Worm (Caenorhabditis elegans) whole organism, L4 larva: ENCODE results near the gene nspc-7.

Source experiments
- F44E2.7 ChIP-seq: fragments of 200-800 bp; sonication (Bioruptor generic); IDR thresholded peaks from 2 replicates; pipeline ENCODE4 v2.1.2; 2022; ENCODE audit warnings: missing genetic modification characterization, missing compliant biosample characterization
- F49E8.2 ChIP-seq: sonication (generic microtip); optimal IDR thresholded peaks from 2 replicates; lab custom pipeline; 2016; ENCODE audit warnings: missing compliant biosample characterization, mild to moderate bottlenecking, missing genetic modification characterization, borderline replicate concordance
- Y5F2A.4 ChIP-seq: fragments of 200-800 bp; sonication (Bioruptor generic); optimal IDR thresholded peaks from 2 replicates; lab custom pipeline; 2018; ENCODE audit warnings: mild to moderate bottlenecking, missing genetic modification characterization, missing compliant biosample characterization
- Y75B8A.6 ChIP-seq: fragments of 200-800 bp; sonication (Bioruptor generic); IDR thresholded peaks from 2 replicates; pipeline ENCODE4 v1.3.6; 2022; ENCODE audit warnings: missing genetic modification reagents, missing genetic modification characterization, missing compliant biosample characterization
- aha-1 ChIP-seq: fragments of 150-350 bp; peaks from one replicate; lab custom pipeline; 2014; ENCODE audit warnings: missing biosample characterization, missing genetic modification characterization
- ama-1 ChIP-seq: fragments of 150-350 bp; optimal IDR thresholded peaks from 2 replicates; lab custom pipeline; 2014; ENCODE audit warnings: inconsistent platforms, mixed read lengths
- arid-1 ChIP-seq: fragments of 200-800 bp; sonication (Bioruptor generic); conservative IDR thresholded peaks from 2 replicates; pipeline ENCODE4 v1.3.6; 2022; ENCODE audit warnings: missing genetic modification reagents, missing genetic modification characterization, missing compliant biosample characterization
- attf-4 ChIP-seq: sonication (generic microtip); optimal IDR thresholded peaks from 3 replicates; lab custom pipeline; 2017; ENCODE audit warnings: missing biosample characterization, missing genetic modification characterization
- ceh-20 ChIP-seq: fragments of 200-800 bp; sonication (Bioruptor generic); IDR thresholded peaks from 2 replicates; pipeline ENCODE4 v1.3.6; 2022; ENCODE audit warnings: missing genetic modification reagents, missing genetic modification characterization, missing compliant biosample characterization
- ceh-32 ChIP-seq: sonication (generic microtip); optimal IDR thresholded peaks from 2 replicates; lab custom pipeline; 2016; ENCODE audit warnings: mild to moderate bottlenecking, missing genetic modification characterization, missing compliant biosample characterization; ENCODE audit not compliant: poor library complexity
- ceh-62 ChIP-seq: sonication (generic microtip); optimal IDR thresholded peaks from 2 replicates; lab custom pipeline; 2017; ENCODE audit warnings: missing biosample characterization, missing genetic modification characterization
- ces-1 ChIP-seq: fragments of 150-350 bp; sonication (generic microtip); optimal IDR thresholded peaks from 4 replicates; lab custom pipeline; 2014; ENCODE audit warnings: missing biosample characterization, missing genetic modification reagents, missing genetic modification characterization
- cey-2 ChIP-seq: sonication (generic microtip); optimal IDR thresholded peaks from 3 replicates; lab custom pipeline; 2017; ENCODE audit warnings: missing genetic modification characterization, mild to moderate bottlenecking, missing compliant biosample characterization, antibody characterized with exemption, borderline replicate concordance; ENCODE audit not compliant: insufficient read depth
- ctbp-1 ChIP-seq: fragments of 200-800 bp; sonication (Bioruptor generic); IDR thresholded peaks from 2 replicates; pipeline ENCODE4 v1.3.6; 2022; ENCODE audit warnings: missing genetic modification reagents, missing genetic modification characterization, missing compliant biosample characterization
- daf-12 ChIP-seq: fragments of 150-350 bp; optimal IDR thresholded peaks from 2 replicates; lab custom pipeline; 2014; ENCODE audit warnings: missing biosample characterization, missing genetic modification reagents, missing genetic modification characterization
- daf-19 ChIP-seq: fragments of 200-800 bp; sonication (Bioruptor generic); conservative IDR thresholded peaks from 2 replicates; pipeline ENCODE4 v1.3.6; 2022; ENCODE audit warnings: missing genetic modification characterization, missing compliant biosample characterization
- daf-8 ChIP-seq: fragments of 200-800 bp; sonication (Bioruptor generic); IDR thresholded peaks from 2 replicates; pipeline ENCODE4 v1.3.6; 2022; ENCODE audit warnings: missing genetic modification characterization, missing compliant biosample characterization
- dmd-6 ChIP-seq: fragments of 200-800 bp; sonication (Bioruptor generic); IDR thresholded peaks from 2 replicates; pipeline ENCODE4 v1.3.6; 2022; ENCODE audit warnings: missing genetic modification reagents, missing genetic modification characterization, missing compliant biosample characterization
- duxl-1 ChIP-seq: sonication (generic microtip); optimal IDR thresholded peaks from 2 replicates; lab custom pipeline; 2016; ENCODE audit warnings: mild to moderate bottlenecking, missing genetic modification characterization, moderate library complexity, missing compliant biosample characterization; ENCODE audit not compliant: poor library complexity
- fkh-10 ChIP-seq: fragments of 150-350 bp; optimal IDR thresholded peaks from 2 replicates; lab custom pipeline; 2014; ENCODE audit warnings: missing biosample characterization, missing genetic modification reagents, missing genetic modification characterization
- hmg-1.1 ChIP-seq: fragments of 200-800 bp; sonication (Bioruptor generic); IDR thresholded peaks from 2 replicates; pipeline ENCODE4 v1.3.6; 2022; ENCODE audit warnings: missing genetic modification reagents, missing genetic modification characterization, missing compliant biosample characterization
- lim-7 ChIP-seq: fragments of 200-800 bp; sonication (Bioruptor generic); IDR thresholded peaks from 2 replicates; pipeline ENCODE4 v1.3.6; 2022; ENCODE audit warnings: missing genetic modification characterization, missing compliant biosample characterization
- lin-1 ChIP-seq: fragments of 200-800 bp; sonication (Bioruptor generic); IDR thresholded peaks from 2 replicates; pipeline ENCODE4 v1.3.6; 2022; ENCODE audit warnings: missing genetic modification reagents, missing genetic modification characterization, missing compliant biosample characterization
- lin-15B ChIP-seq: fragments of 150-350 bp; sonication (generic microtip); optimal IDR thresholded peaks from 3 replicates; lab custom pipeline; 2014; ENCODE audit warnings: missing biosample characterization, missing genetic modification characterization
- lin-29 ChIP-seq: fragments of 200-800 bp; sonication (Bioruptor generic); IDR thresholded peaks from 2 replicates; pipeline ENCODE4 v1.3.6; 2022; ENCODE audit warnings: missing genetic modification reagents, missing genetic modification characterization, missing compliant biosample characterization
- lin-38 ChIP-seq: fragments of 200-800 bp; sonication (Bioruptor generic); IDR thresholded peaks from 2 replicates; pipeline ENCODE4 v1.3.6; 2022; ENCODE audit warnings: missing genetic modification reagents, missing genetic modification characterization, missing compliant biosample characterization
- lsy-2 ChIP-seq, 2 experiments: fragments of 150-350 bp in 1 of 2; sonication (generic microtip) in 1 of 2; optimal IDR thresholded peaks; 2 replicates each; lab custom pipeline; 2014 to 2017; ENCODE audit warnings: missing biosample characterization in 2 of 2, missing genetic modification characterization in 2 of 2
- mep-1 ChIP-seq: fragments of 150-350 bp; sonication (generic microtip); optimal IDR thresholded peaks from 3 replicates; lab custom pipeline; 2014; ENCODE audit warnings: missing biosample characterization, missing genetic modification characterization
- mxl-2 ChIP-seq: fragments of 200-800 bp; sonication (Bioruptor generic); conservative IDR thresholded peaks from 2 replicates; pipeline ENCODE4 v1.3.6; 2022; ENCODE audit warnings: missing genetic modification reagents, missing genetic modification characterization, missing compliant biosample characterization
- nhr-11 ChIP-seq: fragments of 150-350 bp; optimal IDR thresholded peaks from 2 replicates; lab custom pipeline; 2014; ENCODE audit warnings: missing biosample characterization, missing genetic modification characterization
- nhr-111 ChIP-seq: fragments of 200-800 bp; sonication (Bioruptor generic); optimal IDR thresholded peaks from 2 replicates; lab custom pipeline; 2018; ENCODE audit warnings: mild to moderate bottlenecking, missing genetic modification characterization, missing compliant biosample characterization
- nhr-25 ChIP-seq: sonication (generic microtip); optimal IDR thresholded peaks from 2 replicates; lab custom pipeline; 2017; ENCODE audit warnings: missing genetic modification characterization, mild to moderate bottlenecking, missing compliant biosample characterization, antibody characterized with exemption, moderate library complexity, borderline replicate concordance; ENCODE audit not compliant: insufficient read depth
- nhr-28 ChIP-seq: fragments of 150-350 bp; optimal IDR thresholded peaks from 2 replicates; lab custom pipeline; 2014; ENCODE audit warnings: missing biosample characterization, missing genetic modification characterization
- nhr-41 ChIP-seq: fragments of 200-800 bp; sonication (Bioruptor generic); IDR thresholded peaks from 2 replicates; pipeline ENCODE4 v1.3.6; 2022; ENCODE audit warnings: missing genetic modification reagents, missing genetic modification characterization, missing compliant biosample characterization
- nhr-42 ChIP-seq: fragments of 200-800 bp; sonication (Bioruptor generic); IDR thresholded peaks from 2 replicates; pipeline ENCODE4 v1.3.6; 2022; ENCODE audit warnings: missing genetic modification characterization, missing compliant biosample characterization
- nhr-6 ChIP-seq: fragments of 150-350 bp; optimal IDR thresholded peaks from 2 replicates; lab custom pipeline; 2014; ENCODE audit warnings: missing biosample characterization, missing genetic modification characterization
- nhr-76 ChIP-seq: fragments of 150-350 bp; optimal IDR thresholded peaks from 2 replicates; lab custom pipeline; 2014; ENCODE audit warnings: missing biosample characterization, missing genetic modification characterization
- pha-4 ChIP-seq, 2 experiments: fragments of 150-350 bp in 1 of 2; fragments of 200-800 bp in 1 of 2; sonication (Bioruptor generic) in 1 of 2; IDR thresholded peaks in 1 of 2; optimal IDR thresholded peaks in 1 of 2; 2 replicates each; pipeline versions ENCODE4 v1.3.6 to Lab custom; 2014 to 2022; ENCODE audit warnings: missing genetic modification characterization in 2 of 2, missing genetic modification reagents in 2 of 2, missing biosample characterization in 1 of 2, missing compliant biosample characterization in 1 of 2
- saeg-2 ChIP-seq: fragments of 200-800 bp; sonication (Bioruptor generic); IDR thresholded peaks from 2 replicates; pipeline ENCODE4 v1.3.6; 2022; ENCODE audit warnings: missing genetic modification reagents, missing genetic modification characterization, missing compliant biosample characterization
- snpc-4 ChIP-seq: fragments of 150-350 bp; optimal IDR thresholded peaks from 2 replicates; lab custom pipeline; 2014; ENCODE audit warnings: missing biosample characterization, missing genetic modification characterization
- tag-97 ChIP-seq: fragments of 200-800 bp; sonication (Bioruptor generic); IDR thresholded peaks from 2 replicates; pipeline ENCODE4 v1.3.6; 2022; ENCODE audit warnings: missing genetic modification characterization, missing compliant biosample characterization
- unc-62 ChIP-seq, 3 experiments: fragments of 150-350 bp in 1 of 3; sonication (generic microtip); optimal IDR thresholded peaks in 2 of 3; peaks in 1 of 3; 1 replicate in 1 of 3; 2 replicates in 2 of 3; lab custom pipeline; 2014 to 2017; ENCODE audit warnings: missing biosample characterization in 3 of 3, missing genetic modification characterization in 3 of 3, missing genetic modification reagents in 3 of 3, missing genotype in 1 of 3
- zfp-3 ChIP-seq: fragments of 200-800 bp; sonication (Bioruptor generic); conservative IDR thresholded peaks from 2 replicates; pipeline ENCODE4 v1.3.6; 2022; ENCODE audit warnings: missing genetic modification reagents, missing genetic modification characterization, missing compliant biosample characterization
- zip-11 ChIP-seq: fragments of 200-800 bp; sonication (Bioruptor generic); IDR thresholded peaks from 2 replicates; pipeline ENCODE4 v1.3.6; 2022; ENCODE audit warnings: missing genetic modification characterization, missing compliant biosample characterization
- ztf-7 ChIP-seq: fragments of 150-350 bp; optimal IDR thresholded peaks from 2 replicates; lab custom pipeline; 2014; ENCODE audit warnings: missing biosample characterization, missing genetic modification characterization

Gene nspc-7

DNA sequence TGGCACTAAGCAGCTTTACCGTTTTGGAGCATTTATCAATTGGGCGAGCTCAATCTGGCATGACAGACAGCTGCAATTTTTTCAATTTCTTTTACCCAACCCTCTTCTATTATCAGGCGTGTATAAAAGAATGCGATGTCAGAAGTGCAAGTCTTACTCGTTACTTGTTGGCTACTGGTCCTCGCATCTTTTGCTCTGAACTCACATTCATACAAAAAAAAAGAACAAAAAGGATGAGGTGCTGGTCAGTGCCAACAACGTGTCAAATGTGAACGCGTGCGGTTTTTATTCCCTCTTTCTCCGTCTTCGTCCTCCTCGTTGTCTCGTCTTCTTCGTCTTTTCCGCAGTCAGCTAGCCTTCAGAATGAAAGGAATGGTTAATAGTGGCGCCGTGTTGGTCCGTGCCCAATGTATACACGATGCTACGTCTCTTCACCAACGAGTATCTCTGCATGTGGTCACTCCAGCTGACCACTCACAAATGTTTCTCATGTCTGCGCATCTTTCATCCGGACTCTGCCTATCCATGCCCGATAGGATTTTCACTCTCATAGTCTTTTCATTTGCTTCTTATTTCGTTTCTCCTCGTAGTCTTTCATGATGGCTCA, 24.3 kb downstream of the nspc-7 start (continued):
- peak; percentile 21 for TF ChIP-seq fkh-10 (GFP tag; lab: Kevin White, UChicago)
- TF ChIP-seq daf-12 (tag; lab: Kevin White, UChicago) = no peak
- TF ChIP-seq snpc-4 = no peak
- no peak for TF ChIP-seq ceh-62
- TF ChIP-seq nhr-25 (tag; lab: Kevin White, UChicago) = no peak
- TF ChIP-seq lin-1 (GFP tag; lab: Robert Waterston, UW) = no peak
- no peak for TF ChIP-seq Y5F2A.4 (GFP tag; lab: Kevin White, UChicago)
- TF ChIP-seq attf-4 = no peak
- TF ChIP-seq ceh-20 (GFP tag; lab: Robert Waterston, UW) = no peak
- no peak for TF ChIP-seq lin-15B (tag; lab: Kevin White, UChicago)
- peak; percentile 19 for TF ChIP-seq mep-1 (tag; lab: Kevin White, UChicago)
- no peak for TF ChIP-seq Y75B8A.6 (GFP tag; lab: Robert Waterston, UW)
- peak in 1 of 2 experiments; percentile 98 for TF ChIP-seq unc-62 (GFP tag; optimal IDR thresholded peaks at IDR 0.05 in 1 of 2; lab: Kevin White, UChicago)
- no peak for TF ChIP-seq unc-62 (tag; optimal IDR thresholded peaks at IDR 0.05; lab: Kevin White, UChicago)
- no peak for TF ChIP-seq ces-1 (GFP tag; lab: Kevin White, UChicago)
- TF ChIP-seq ztf-7 = no peak
- no peak for TF ChIP-seq nhr-11 (tag; lab: Kevin White, UChicago)
- no peak for TF ChIP-seq lin-38 (GFP tag; lab: Robert Waterston, UW)
- peak in 1 of 2 experiments; percentile 14 for TF ChIP-seq lsy-2 (tag; optimal IDR thresholded peaks at IDR 0.05; lab: Kevin White, UChicago)
- TF ChIP-seq nhr-42 = no peak
- no peak for TF ChIP-seq ama-1 (lab: Kevin White, UChicago)
- no peak for TF ChIP-seq dmd-6 (GFP tag; lab: Robert Waterston, UW)
- no peak for TF ChIP-seq zfp-3 (GFP tag; lab: Robert Waterston, UW)
- TF ChIP-seq cey-2 (tag; lab: Kevin White, UChicago) = no peak
- no peak for TF ChIP-seq F44E2.7
- no peak for TF ChIP-seq lim-7 (GFP tag; lab: Robert Waterston, UW)
- no peak for TF ChIP-seq daf-19 (GFP tag; lab: Robert Waterston, UW)
- no peak for TF ChIP-seq nhr-41 (GFP tag; lab: Robert Waterston, UW)
- no peak for TF ChIP-seq ceh-32 (tag; lab: Kevin White, UChicago)
- TF ChIP-seq ctbp-1 (GFP tag; lab: Robert Waterston, UW) = no peak
- no peak for TF ChIP-seq duxl-1 (tag; lab: Kevin White, UChicago)
- 0 out of 2 replicates have a peak, but pooled peaks have one; percentile 8 for TF ChIP-seq hmg-1.1 (GFP tag; lab: Robert Waterston, UW)
- TF ChIP-seq daf-8 (GFP tag; lab: Robert Waterston, UW) = no peak
- no peak for TF ChIP-seq arid-1 (GFP tag; lab: Robert Waterston, UW)
- no peak for TF ChIP-seq tag-97 (GFP tag; lab: Robert Waterston, UW)
- TF ChIP-seq saeg-2 (GFP tag; lab: Robert Waterston, UW) = no peak
- TF ChIP-seq nhr-6 (tag; lab: Kevin White, UChicago) = no peak
- no peak for TF ChIP-seq lin-29
- TF ChIP-seq zip-11 = no peak
- TF ChIP-seq nhr-111 (GFP tag; lab: Kevin White, UChicago) = no peak
- no peak for TF ChIP-seq nhr-76
- no peak for TF ChIP-seq F49E8.2 (tag; lab: Kevin White, UChicago)
- TF ChIP-seq pha-4 (GFP tag; IDR thresholded peaks at IDR 0.05; lab: Robert Waterston, UW) = no peak
- TF ChIP-seq pha-4 (tag; optimal IDR thresholded peaks at IDR 0.05; lab: Kevin White, UChicago) = no peak
- no peak for TF ChIP-seq nhr-28 (tag; lab: Kevin White, UChicago)
- TF ChIP-seq mxl-2 (GFP tag; lab: Robert Waterston, UW) = no peak
- TF ChIP-seq aha-1 = peak; percentile 94
